Fruit fly (Drosophila melanogaster): ENCODE measurements around the gene CG5282.
A peak's percentile ranks its signal among the peaks of the same experiment; 100 is the strongest.

The CG5282 gene

DNA sequence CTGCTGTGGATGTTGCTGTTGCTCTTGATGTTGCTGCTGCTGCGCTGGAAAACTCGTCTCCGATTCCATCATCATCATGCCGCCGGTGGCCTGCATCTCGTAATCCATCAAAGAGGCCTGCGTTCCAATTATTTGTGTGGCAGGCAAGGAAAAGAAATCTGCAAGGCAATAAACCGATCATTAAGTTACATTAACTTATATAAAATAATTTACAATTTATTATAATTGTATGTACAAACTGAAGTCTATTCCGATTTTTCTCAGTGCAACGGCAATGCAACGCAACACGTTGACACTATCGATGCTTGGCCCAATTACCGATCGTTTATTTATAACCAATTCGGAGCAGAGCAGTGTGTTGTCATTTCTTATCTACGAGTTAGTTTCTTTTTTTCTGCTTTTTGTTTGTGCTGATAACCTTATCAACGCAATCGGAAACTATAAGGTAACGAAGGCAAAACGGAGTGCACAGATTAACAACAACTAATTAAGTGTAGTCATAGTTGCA is 45.2 kb upstream of the CG5282 start (continued):
- TF ChIP-seq CG10274 (GFP tag; optimal IDR thresholded peaks at IDR 0.05) = peak; percentile 31
- peak; percentile 65 for TF ChIP-seq kah (GFP tag; optimal IDR thresholded peaks at IDR 0.05)
- peak; percentile 48 for TF ChIP-seq tin (GFP tag; optimal IDR thresholded peaks at IDR 0.05)
- TF ChIP-seq Tbp (GFP tag; optimal IDR thresholded peaks at IDR 0.05) = no peak
- TF ChIP-seq CG9727 (GFP tag; optimal IDR thresholded peaks at IDR 0.05) = peak; percentile 24
- no peak for TF ChIP-seq Poxn (GFP tag; IDR thresholded peaks at IDR 0.05)
- TF ChIP-seq Trl (optimal IDR thresholded peaks at IDR 0.05) = no peak
- no peak for TF ChIP-seq Trl (GFP tag; optimal IDR thresholded peaks at IDR 0.05)
- TF ChIP-seq CG17359 (tag; optimal IDR thresholded peaks at IDR 0.05) = peak; percentile 59
- TF ChIP-seq CG2120 (GFP tag; optimal IDR thresholded peaks at IDR 0.05) = no peak
- no peak for TF ChIP-seq gfzf (GFP tag; optimal IDR thresholded peaks at IDR 0.05)
- TF ChIP-seq ssp (GFP tag; IDR thresholded peaks at IDR 0.05) = peak; percentile 20; the same call in 1 of the 2 replicates
- no peak for TF ChIP-seq tup (GFP tag; optimal IDR thresholded peaks at IDR 0.05)
- TF ChIP-seq NFAT (GFP tag; IDR thresholded peaks at IDR 0.05) = no peak
- no peak for TF ChIP-seq Dad (GFP tag; optimal IDR thresholded peaks at IDR 0.05)
- TF ChIP-seq CG7963 (GFP tag; IDR thresholded peaks at IDR 0.05; ENCODE audit: partially characterized antibody) = no peak
- TF ChIP-seq CG6683 (GFP tag; optimal IDR thresholded peaks at IDR 0.05) = no peak
- 0 out of 2 replicates have a peak, but pooled peaks have one; percentile 10 for TF ChIP-seq CG3847 (GFP tag; IDR thresholded peaks at IDR 0.05)
- TF ChIP-seq ems (GFP tag; optimal IDR thresholded peaks at IDR 0.05) = peak; percentile 28
- no peak for TF ChIP-seq chn (GFP tag; optimal IDR thresholded peaks at IDR 0.05)
- TF ChIP-seq br (optimal IDR thresholded peaks at IDR 0.05) = no peak
- no peak for TF ChIP-seq gcm2 (GFP tag; optimal IDR thresholded peaks at IDR 0.05)
- TF ChIP-seq Kr (GFP tag; optimal IDR thresholded peaks at IDR 0.05) = no peak
- 0 out of 2 replicates have a peak, but pooled peaks have one; percentile 26 for TF ChIP-seq danr (GFP tag; IDR thresholded peaks at IDR 0.05)
- peak in 1 of 2 experiments; percentile 70 for TF ChIP-seq Hr51 (GFP tag; optimal IDR thresholded peaks at IDR 0.05)
- TF ChIP-seq dimm (GFP tag; IDR thresholded peaks at IDR 0.05) = no peak
- no peak for TF ChIP-seq sima (GFP tag; optimal IDR thresholded peaks at IDR 0.05)
- no peak for TF ChIP-seq jumu (GFP tag; optimal IDR thresholded peaks at IDR 0.05)
- peak; percentile 43 for TF ChIP-seq CG12769 (tag; optimal IDR thresholded peaks at IDR 0.05)
- TF ChIP-seq Awh (GFP tag; IDR thresholded peaks at IDR 0.05) = 0 out of 2 replicates have a peak, but pooled peaks have one; percentile 55
- no peak for TF ChIP-seq ftz-f1 (GFP tag; optimal IDR thresholded peaks at IDR 0.05)
- TF ChIP-seq Eip74EF (GFP tag; optimal IDR thresholded peaks at IDR 0.05) = peak in 1 of 2 experiments; percentile 1
- TF ChIP-seq repo (GFP tag; optimal IDR thresholded peaks at IDR 0.05) = no peak
- TF ChIP-seq CG10147 (GFP tag; optimal IDR thresholded peaks at IDR 0.05) = peak; percentile 23
- TF ChIP-seq CG7987 (GFP tag; optimal IDR thresholded peaks at IDR 0.05) = peak; percentile 5
- TF ChIP-seq sens-2 (GFP tag; IDR thresholded peaks at IDR 0.05) = peak; percentile 44; the same call in 1 of the 2 replicates
- no peak for TF ChIP-seq lov (optimal IDR thresholded peaks at IDR 0.05)
- TF ChIP-seq lov (GFP tag; IDR thresholded peaks at IDR 0.05) = no peak
- no peak for TF ChIP-seq CG15601 (tag; optimal IDR thresholded peaks at IDR 0.05)
- peak; percentile 37; the same call in 1 of the 2 replicates for TF ChIP-seq CG43689 (GFP tag; IDR thresholded peaks at IDR 0.05)
- TF ChIP-seq sens (GFP tag) = peak; percentile 26
- no peak for TF ChIP-seq CG16813 (GFP tag; IDR thresholded peaks at IDR 0.05; ENCODE audit: partially characterized antibody)
- peak; percentile 53; the same call in 1 of the 2 replicates for TF ChIP-seq Xrp1 (GFP tag; IDR thresholded peaks at IDR 0.05)
- TF ChIP-seq cas (GFP tag; IDR thresholded peaks at IDR 0.05) = no peak
- peak; percentile 56; the same call in 1 of the 3 replicates for TF ChIP-seq ken (GFP tag; IDR thresholded peaks at IDR 0.05)
- TF ChIP-seq Aef1 (GFP tag; IDR thresholded peaks at IDR 0.05) = peak; percentile 49; the same call in 2 of the 3 replicates
- TF ChIP-seq tio (GFP tag; optimal IDR thresholded peaks at IDR 0.05) = peak; percentile 3
- TF ChIP-seq cad (GFP tag; optimal IDR thresholded peaks at IDR 0.05) = no peak
- TF ChIP-seq row (GFP tag; IDR thresholded peaks at IDR 0.05) = peak; percentile 59; the same call in 2 of the 3 replicates
- TF ChIP-seq CG9817 (tag; optimal IDR thresholded peaks at IDR 0.05) = no peak
- TF ChIP-seq dan (GFP tag; IDR thresholded peaks at IDR 0.05) = no peak
- TF ChIP-seq z (GFP tag; IDR thresholded peaks at IDR 0.05) = no peak

Data from whole organism, embryonic.